Fruit fly (Drosophila melanogaster): Measurements from ENCODE around the gene CG4116.

The CG4116 gene

DNA sequence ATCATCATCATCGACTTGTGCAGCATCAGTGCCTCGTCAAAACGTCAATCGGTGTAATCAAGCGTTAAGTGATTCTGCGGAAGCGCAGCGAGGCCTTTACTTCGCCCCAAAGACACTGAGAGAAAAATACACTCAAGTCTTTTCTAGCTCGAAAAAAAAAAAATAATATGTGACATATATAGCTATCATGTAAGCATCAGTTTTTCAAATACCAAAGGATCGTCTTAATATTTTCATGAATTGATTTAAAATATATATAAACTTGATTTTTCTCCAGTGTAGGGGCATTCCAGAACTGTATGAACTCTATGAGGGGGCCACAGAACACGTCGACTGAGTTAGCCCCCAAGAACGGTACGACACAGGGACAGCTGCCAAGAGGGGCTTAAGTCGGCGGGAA lies 27.6 kb downstream of the CG4116 start (continued):
- TF ChIP-seq so (GFP tag; IDR thresholded peaks at IDR 0.05), result no peak
- TF ChIP-seq wdn (GFP tag; IDR thresholded peaks at IDR 0.05), result no peak
- peak; percentile 51 for TF ChIP-seq tin (GFP tag; optimal IDR thresholded peaks at IDR 0.05)
- TF ChIP-seq CG7786 (GFP tag; optimal IDR thresholded peaks at IDR 0.05), result no peak
- no peak for TF ChIP-seq CG8359 (GFP tag; optimal IDR thresholded peaks at IDR 0.05; ENCODE audit: borderline replicate concordance)
- TF ChIP-seq Ada2b (GFP tag; IDR thresholded peaks at IDR 0.05), result peak; percentile 11; the same call in 1 of the 2 replicates
- no peak for TF ChIP-seq fd64A (GFP tag; optimal IDR thresholded peaks at IDR 0.05)
- TF ChIP-seq jumu (GFP tag; optimal IDR thresholded peaks at IDR 0.05), result no peak
- no peak for TF ChIP-seq CG12659 (GFP tag; optimal IDR thresholded peaks at IDR 0.05)
- no peak for TF ChIP-seq CG14050 (GFP tag; IDR thresholded peaks at IDR 0.05)
- no peak for TF ChIP-seq slp2 (GFP tag; optimal IDR thresholded peaks at IDR 0.05)
- peak; percentile 59 for TF ChIP-seq CG12391 (tag; optimal IDR thresholded peaks at IDR 0.05)
- TF ChIP-seq Myb (GFP tag; optimal IDR thresholded peaks at IDR 0.05), result no peak
- no peak for TF ChIP-seq CG12236 (GFP tag; optimal IDR thresholded peaks at IDR 0.05)
- no peak for TF ChIP-seq fd3F (GFP tag; optimal IDR thresholded peaks at IDR 0.05)
- TF ChIP-seq CG43689 (GFP tag; IDR thresholded peaks at IDR 0.05), result no peak
- TF ChIP-seq sc (optimal IDR thresholded peaks at IDR 0.05), result no peak
- peak; percentile 18 for TF ChIP-seq sc (GFP tag; optimal IDR thresholded peaks at IDR 0.05)
- TF ChIP-seq Dip2 (GFP tag; IDR thresholded peaks at IDR 0.05), result no peak
- peak; percentile 46 for TF ChIP-seq gsb-n (tag; optimal IDR thresholded peaks at IDR 0.05)
- TF ChIP-seq CG8924 (tag; optimal IDR thresholded peaks at IDR 0.05), result peak; percentile 10
- no peak for TF ChIP-seq run (tag; optimal IDR thresholded peaks at IDR 0.05)
- TF ChIP-seq CG30020 (tag; optimal IDR thresholded peaks at IDR 0.05), result no peak
- TF ChIP-seq D (optimal IDR thresholded peaks at IDR 0.05), result no peak
- peak; percentile 43 for TF ChIP-seq D (GFP tag; optimal IDR thresholded peaks at IDR 0.05)
- no peak for TF ChIP-seq HLHmδ (GFP tag; optimal IDR thresholded peaks at IDR 0.05)
- TF ChIP-seq CG2889 (GFP tag; IDR thresholded peaks at IDR 0.05), result no peak
- no peak for TF ChIP-seq tna (GFP tag; IDR thresholded peaks at IDR 0.05; ENCODE audit: partially characterized antibody)
- peak; percentile 53 for TF ChIP-seq dmrt99B (tag; optimal IDR thresholded peaks at IDR 0.05)
- TF ChIP-seq maf-S (GFP tag; optimal IDR thresholded peaks at IDR 0.05), result no peak
- TF ChIP-seq row (GFP tag; IDR thresholded peaks at IDR 0.05), result peak; percentile 52
- TF ChIP-seq hb (GFP tag; IDR thresholded peaks at IDR 0.05; ENCODE audit: partially characterized antibody), result no peak
- TF ChIP-seq Ets97D (GFP tag; optimal IDR thresholded peaks at IDR 0.05), result no peak
- no peak for TF ChIP-seq MTF-1 (GFP tag; optimal IDR thresholded peaks at IDR 0.05; ENCODE audit: borderline replicate concordance)
- TF ChIP-seq HLH4C (GFP tag; IDR thresholded peaks at IDR 0.05; ENCODE audit: partially characterized antibody), result no peak
- no peak for TF ChIP-seq gcm2 (GFP tag; optimal IDR thresholded peaks at IDR 0.05)
- TF ChIP-seq CG11456 (GFP tag; IDR thresholded peaks at IDR 0.05), result no peak
- TF ChIP-seq psq (GFP tag; optimal IDR thresholded peaks at IDR 0.05), result no peak
- TF ChIP-seq CG10462 (GFP tag; optimal IDR thresholded peaks at IDR 0.05), result no peak
- no peak for TF ChIP-seq CkIIα-i1 (GFP tag; IDR thresholded peaks at IDR 0.05)
- no peak for TF ChIP-seq chinmo (GFP tag; IDR thresholded peaks at IDR 0.05; ENCODE audit: partially characterized antibody)
- TF ChIP-seq CG10979 (tag; optimal IDR thresholded peaks at IDR 0.05), result peak; percentile 74
- no peak for TF ChIP-seq p53 (GFP tag; optimal IDR thresholded peaks at IDR 0.05)
- 0 out of 2 replicates have a peak, but pooled peaks have one; percentile 36 for TF ChIP-seq chm (GFP tag; IDR thresholded peaks at IDR 0.05)
- TF ChIP-seq CG4854 (GFP tag; optimal IDR thresholded peaks at IDR 0.05), result no peak
- TF ChIP-seq ewg (GFP tag; optimal IDR thresholded peaks at IDR 0.05), result no peak
- TF ChIP-seq mirr (GFP tag; optimal IDR thresholded peaks at IDR 0.05), result no peak
- no peak for TF ChIP-seq CG6175 (GFP tag; IDR thresholded peaks at IDR 0.05)
- TF ChIP-seq CG18262 (tag; optimal IDR thresholded peaks at IDR 0.05), result peak; percentile 62
- no peak for TF ChIP-seq CG3407 (GFP tag; optimal IDR thresholded peaks at IDR 0.05)
- no peak for TF ChIP-seq HmgZ (tag; optimal IDR thresholded peaks at IDR 0.05)
- no peak for TF ChIP-seq CG10147 (GFP tag; optimal IDR thresholded peaks at IDR 0.05)
